Fruit fly (Drosophila melanogaster): ENCODE data around the gene CG1387.

Gene CG1387

DNA sequence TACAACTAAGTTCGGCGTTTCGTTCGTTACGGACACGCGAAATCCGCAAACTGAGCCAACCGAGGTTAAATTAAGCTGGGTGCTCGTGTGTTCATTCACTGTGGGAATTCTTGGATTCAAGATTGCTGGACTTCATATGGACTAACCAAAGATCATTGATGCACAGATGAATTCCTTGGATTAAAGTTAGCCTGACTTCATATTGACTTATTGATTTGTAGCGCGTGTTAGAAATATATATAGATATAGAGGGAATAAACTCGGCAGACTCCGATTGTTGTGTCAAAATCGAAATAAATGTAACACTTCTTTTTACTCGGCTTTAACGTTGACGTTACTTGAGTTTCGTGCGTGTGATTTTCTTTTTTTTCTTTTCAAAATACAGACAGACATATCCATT lies at the start of gene CG1387:
Gene CG1387, plus strand, starts transcription at position 301 of the 400 bp plus-strand sequence.
- TF ChIP-seq CG8478 (optimal IDR thresholded peaks at IDR 0.05) (no peak), psq (optimal IDR thresholded peaks at IDR 0.05) (no peak), pan (optimal IDR thresholded peaks at IDR 0.05) (no peak), EcR (GFP tag; optimal IDR thresholded peaks at IDR 0.05) (no peak), usp (GFP tag; optimal IDR thresholded peaks at IDR 0.05) (no peak), Dll (optimal IDR thresholded peaks at IDR 0.05) (no peak)

DNA sequence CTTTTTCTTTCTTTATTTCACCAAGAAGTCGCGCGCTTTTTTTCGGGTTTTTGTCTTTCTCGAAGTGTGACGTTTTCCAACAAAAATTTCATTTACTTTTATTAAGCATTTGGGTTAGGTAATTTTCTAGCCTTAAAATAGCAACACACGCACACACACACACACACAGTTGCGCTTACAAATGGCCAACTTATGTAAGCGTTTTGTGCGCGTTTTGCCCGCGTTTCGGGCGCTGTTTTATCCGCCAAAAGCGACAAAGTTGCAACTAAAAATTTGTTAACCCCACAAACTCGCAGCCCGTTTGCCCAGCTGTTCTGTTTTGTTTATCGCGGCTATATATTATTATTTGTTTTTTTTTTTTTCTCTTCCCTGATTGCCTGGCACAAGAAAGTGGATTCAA lies 19.3 kb upstream of the CG1387 start:
- TF ChIP-seq usp (GFP tag; optimal IDR thresholded peaks at IDR 0.05), result no peak
- no peak for TF ChIP-seq Dll (optimal IDR thresholded peaks at IDR 0.05)
- TF ChIP-seq psq (optimal IDR thresholded peaks at IDR 0.05), result no peak
- TF ChIP-seq CG8478 (optimal IDR thresholded peaks at IDR 0.05), result no peak
- no peak for TF ChIP-seq pan (optimal IDR thresholded peaks at IDR 0.05)

DNA sequence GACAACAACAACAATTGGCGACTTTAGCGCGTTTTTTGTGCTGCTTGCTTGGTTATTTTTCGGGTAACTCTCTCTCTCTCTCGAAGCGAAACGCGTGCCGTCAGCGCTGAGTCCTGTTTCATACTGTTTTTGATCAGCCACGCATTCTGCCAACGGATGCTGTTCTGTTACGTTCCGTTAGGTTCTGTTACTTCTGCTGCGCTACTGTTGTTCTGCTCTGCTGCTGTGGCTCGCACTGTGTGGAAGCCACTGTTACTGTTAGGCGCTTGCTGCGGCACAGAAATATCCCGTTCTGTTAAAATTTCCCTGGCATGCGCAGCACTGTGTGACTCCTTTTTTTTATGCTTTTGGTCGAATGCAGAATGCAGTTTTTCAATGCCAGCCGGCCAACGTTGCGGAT lies 18.5 kb upstream of the CG1387 start, which contains the start of gene nAChRalpha3:
Gene nAChRalpha3, minus strand, starts transcription at position 101 of the 400 bp plus-strand sequence.
- TF ChIP-seq Dll (optimal IDR thresholded peaks at IDR 0.05) (no peak), psq (optimal IDR thresholded peaks at IDR 0.05) (no peak), EcR (GFP tag; optimal IDR thresholded peaks at IDR 0.05) (no peak), pan (optimal IDR thresholded peaks at IDR 0.05) (no peak), CG8478 (optimal IDR thresholded peaks at IDR 0.05) (no peak), usp (GFP tag; optimal IDR thresholded peaks at IDR 0.05) (no peak)

DNA sequence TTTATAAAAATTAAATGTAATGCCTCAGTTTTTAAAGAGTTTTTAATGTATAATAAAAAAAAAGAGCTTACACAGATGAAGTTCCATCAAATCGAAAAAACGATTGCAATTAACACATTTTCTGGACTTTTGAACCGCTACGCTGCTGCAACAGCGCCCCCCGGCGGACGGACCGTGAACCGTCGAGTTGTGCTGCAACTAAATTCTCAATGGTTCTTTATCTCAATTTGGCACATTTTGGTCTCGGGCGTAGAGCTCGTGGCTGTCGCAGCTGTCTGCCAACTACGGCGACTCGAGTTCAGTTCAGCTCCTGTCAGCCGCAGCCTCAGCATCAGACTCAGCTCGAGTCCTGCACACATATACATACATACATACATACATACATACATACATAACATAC lies 13.9 kb upstream of the CG1387 start:
- TF ChIP-seq EcR (GFP tag; optimal IDR thresholded peaks at IDR 0.05) (no peak), usp (GFP tag; optimal IDR thresholded peaks at IDR 0.05) (no peak)

DNA sequence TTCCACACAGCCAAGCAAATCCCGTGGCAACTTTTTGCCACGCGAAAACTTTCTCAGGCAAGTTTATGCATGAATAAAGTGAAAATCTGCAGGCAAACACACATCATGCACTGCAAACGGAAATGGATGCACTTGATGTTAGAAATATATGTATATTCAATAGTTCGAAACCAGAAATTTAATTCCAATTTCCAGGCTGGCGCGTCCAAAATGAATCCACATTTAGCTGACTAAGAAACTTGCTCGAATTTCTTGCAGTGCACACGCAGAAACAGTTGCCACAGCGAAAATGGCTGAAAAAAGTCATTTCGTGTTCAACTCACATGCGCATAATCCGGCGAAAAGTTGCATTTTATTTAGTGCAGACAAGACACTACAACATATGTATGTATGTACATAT lies 11.0 kb downstream of the CG1387 start:
- TF ChIP-seq Dll (optimal IDR thresholded peaks at IDR 0.05), result no peak
- no peak for TF ChIP-seq EcR (GFP tag; optimal IDR thresholded peaks at IDR 0.05)
- no peak for TF ChIP-seq pan (optimal IDR thresholded peaks at IDR 0.05)
- TF ChIP-seq psq (optimal IDR thresholded peaks at IDR 0.05), result no peak
- no peak for TF ChIP-seq usp (GFP tag; optimal IDR thresholded peaks at IDR 0.05)
- TF ChIP-seq CG8478 (optimal IDR thresholded peaks at IDR 0.05), result no peak

DNA sequence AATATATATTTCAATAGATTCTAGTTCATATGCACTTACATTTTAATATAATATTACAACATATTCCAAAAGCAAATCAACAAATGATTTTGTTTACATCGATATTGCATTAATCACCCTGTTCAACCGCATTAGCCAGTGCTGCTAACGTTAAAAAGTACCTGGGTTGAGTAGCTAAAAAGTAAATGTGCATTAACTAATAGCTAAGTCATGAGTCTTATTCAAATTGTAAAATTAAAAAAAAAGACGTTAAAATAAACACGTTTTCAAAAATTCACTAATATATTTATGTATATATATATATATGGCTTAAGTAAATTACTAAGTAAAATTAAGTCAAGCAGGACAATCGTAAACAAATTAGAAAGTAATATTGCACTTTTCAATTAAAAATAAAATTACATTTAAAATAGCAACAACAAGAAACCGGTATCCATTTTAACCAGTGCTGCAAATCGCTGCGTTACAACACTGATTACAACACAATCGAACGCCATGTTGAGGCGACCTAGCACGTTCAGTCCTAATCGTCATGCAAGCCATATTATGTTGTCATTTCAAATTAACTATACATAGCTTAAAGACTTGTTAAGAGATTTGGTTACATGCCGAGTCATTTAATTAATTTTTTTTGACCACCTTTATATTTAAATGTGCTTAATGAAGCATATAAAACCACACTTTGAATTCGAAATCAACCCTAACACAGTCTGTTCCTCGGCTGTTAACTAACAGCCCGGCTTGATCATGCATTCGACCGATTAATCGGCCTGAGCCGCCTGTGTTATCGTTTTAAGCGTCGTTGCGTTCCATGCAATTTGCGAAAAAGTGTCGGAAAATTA lies 12.8 kb downstream of the CG1387 start, which contains the start of gene CG10555:
Gene CG10555, plus strand, starts transcription at position 764 of the 842 bp plus-strand sequence.
- TF ChIP-seq pan (optimal IDR thresholded peaks at IDR 0.05) (no peak), CG8478 (optimal IDR thresholded peaks at IDR 0.05) (no peak), usp (GFP tag; optimal IDR thresholded peaks at IDR 0.05) (no peak), EcR (GFP tag; optimal IDR thresholded peaks at IDR 0.05) (no peak), Dll (optimal IDR thresholded peaks at IDR 0.05) (no peak), psq (optimal IDR thresholded peaks at IDR 0.05) (no peak)

DNA sequence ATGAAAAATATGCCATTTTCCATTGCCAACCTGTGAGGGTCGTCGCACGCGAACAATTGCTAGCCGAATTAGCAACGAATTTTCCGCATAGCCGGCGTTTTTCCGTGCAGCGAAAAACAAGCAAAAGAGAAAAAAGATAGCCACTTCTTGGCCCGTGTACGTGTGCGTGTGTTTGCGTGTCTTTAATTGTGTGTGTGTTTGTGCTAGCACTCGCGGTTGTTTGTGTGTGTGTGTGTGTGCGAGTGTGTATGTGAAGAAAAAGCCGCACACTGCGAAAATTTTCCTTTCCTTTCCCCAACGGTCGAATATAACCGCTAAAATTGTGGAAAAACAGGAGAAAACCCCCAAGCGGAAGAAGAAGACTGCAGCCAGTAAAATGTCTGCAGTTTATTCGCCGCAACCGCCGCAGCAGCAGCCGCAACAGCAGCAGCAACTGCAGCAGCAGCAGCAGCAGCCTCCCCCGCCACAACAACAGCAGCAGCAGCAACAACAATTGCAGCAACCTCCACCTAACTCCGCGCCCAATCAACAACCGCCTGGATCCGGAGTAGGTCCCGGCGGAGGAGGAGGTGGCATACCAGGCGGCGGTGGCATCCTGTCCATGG lies 13.5 kb downstream of the CG1387 start:
- TF ChIP-seq Dll (optimal IDR thresholded peaks at IDR 0.05) (no peak), CG8478 (optimal IDR thresholded peaks at IDR 0.05) (no peak), psq (optimal IDR thresholded peaks at IDR 0.05) (no peak), pan (optimal IDR thresholded peaks at IDR 0.05) (no peak), usp (GFP tag; optimal IDR thresholded peaks at IDR 0.05) (no peak), EcR (GFP tag; optimal IDR thresholded peaks at IDR 0.05) (no peak)

DNA sequence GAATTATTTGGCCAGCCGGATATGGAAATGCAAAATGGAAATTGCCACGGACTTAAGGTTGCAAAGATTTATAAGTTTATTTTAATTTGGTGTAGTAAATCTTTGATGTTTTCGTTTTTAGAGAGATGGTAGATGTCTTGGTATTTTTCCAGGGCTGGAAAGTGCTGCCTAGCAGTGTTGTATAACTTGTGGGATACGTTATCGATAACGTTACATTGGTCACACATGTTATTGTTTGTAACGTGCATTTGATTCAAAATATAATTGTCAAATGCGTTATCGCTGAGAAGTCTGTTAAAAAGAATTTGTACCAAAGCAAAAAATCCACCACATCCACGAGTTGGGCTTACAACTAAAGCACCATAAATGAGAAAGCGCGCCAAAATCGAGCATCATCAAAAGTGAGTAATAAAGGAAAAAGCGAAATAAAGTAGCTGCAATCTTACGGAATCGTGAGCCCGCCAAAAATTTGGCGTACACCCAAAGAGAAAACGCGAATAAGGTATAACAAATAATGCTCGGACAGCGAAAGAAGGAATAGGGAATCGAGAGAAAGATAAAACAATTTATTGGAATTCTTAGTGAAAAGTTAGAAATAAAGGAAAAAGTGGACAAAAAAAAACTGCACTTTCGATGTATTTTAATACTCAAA lies 21.7 kb downstream of the CG1387 start, which contains the start of gene PIG-T:
Gene PIG-T, minus strand, starts transcription at position 140 of the 652 bp plus-strand sequence.
- no peak for TF ChIP-seq Dll (optimal IDR thresholded peaks at IDR 0.05)

DNA sequence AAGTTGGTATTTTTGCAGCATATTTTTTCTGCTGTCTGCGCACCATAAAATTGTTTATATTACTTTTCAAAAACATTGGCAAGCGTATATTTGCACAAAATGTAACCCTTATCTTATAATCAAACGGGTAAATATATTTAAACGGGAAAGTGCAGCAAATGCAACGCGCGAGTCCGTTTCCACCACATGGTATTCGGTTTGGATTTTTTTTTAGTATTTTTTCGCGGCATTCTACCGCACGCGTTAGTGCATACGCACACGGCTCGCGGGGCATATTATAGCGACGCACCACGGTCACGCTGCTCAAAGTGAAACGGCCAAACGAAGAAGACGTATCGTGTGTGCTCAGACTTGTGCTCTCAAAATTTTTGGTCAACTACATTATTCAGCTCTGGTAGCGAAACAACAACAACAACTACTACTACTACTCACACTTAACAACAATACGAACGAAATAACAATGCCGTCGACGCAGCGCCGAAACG lies 23.4 kb downstream of the CG1387 start, which contains the start of gene Trf2:
Gene Trf2, plus strand, starts transcription at position 302 of the 485 bp plus-strand sequence.
- no peak for TF ChIP-seq Dll (optimal IDR thresholded peaks at IDR 0.05)

DNA sequence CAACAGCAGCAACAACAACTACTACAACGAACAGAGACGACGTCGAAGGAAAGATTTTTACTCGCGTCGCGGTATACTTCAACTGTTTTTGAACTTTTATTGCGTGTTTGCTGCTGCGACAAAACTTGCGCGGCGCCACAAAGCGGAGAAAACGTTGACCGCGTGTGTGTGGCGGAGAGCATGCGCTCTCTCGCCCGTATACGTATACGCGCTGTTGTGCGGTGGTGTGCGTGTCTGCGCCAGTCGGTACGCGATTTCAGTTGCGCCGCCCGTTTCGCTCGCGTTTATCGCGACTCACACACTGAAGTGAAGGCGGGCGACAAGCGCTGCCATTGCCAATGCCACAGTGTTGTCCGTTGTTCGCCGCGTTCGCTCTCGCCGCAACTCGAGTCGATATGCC lies 24.2 kb downstream of the CG1387 start:
- no peak for TF ChIP-seq usp (GFP tag; optimal IDR thresholded peaks at IDR 0.05)
- peak; percentile 40 for TF ChIP-seq Dll (optimal IDR thresholded peaks at IDR 0.05)
- TF ChIP-seq pan (optimal IDR thresholded peaks at IDR 0.05), result no peak
- TF ChIP-seq CG8478 (optimal IDR thresholded peaks at IDR 0.05), result no peak
- TF ChIP-seq EcR (GFP tag; optimal IDR thresholded peaks at IDR 0.05), result no peak
- no peak for TF ChIP-seq psq (optimal IDR thresholded peaks at IDR 0.05)

DNA sequence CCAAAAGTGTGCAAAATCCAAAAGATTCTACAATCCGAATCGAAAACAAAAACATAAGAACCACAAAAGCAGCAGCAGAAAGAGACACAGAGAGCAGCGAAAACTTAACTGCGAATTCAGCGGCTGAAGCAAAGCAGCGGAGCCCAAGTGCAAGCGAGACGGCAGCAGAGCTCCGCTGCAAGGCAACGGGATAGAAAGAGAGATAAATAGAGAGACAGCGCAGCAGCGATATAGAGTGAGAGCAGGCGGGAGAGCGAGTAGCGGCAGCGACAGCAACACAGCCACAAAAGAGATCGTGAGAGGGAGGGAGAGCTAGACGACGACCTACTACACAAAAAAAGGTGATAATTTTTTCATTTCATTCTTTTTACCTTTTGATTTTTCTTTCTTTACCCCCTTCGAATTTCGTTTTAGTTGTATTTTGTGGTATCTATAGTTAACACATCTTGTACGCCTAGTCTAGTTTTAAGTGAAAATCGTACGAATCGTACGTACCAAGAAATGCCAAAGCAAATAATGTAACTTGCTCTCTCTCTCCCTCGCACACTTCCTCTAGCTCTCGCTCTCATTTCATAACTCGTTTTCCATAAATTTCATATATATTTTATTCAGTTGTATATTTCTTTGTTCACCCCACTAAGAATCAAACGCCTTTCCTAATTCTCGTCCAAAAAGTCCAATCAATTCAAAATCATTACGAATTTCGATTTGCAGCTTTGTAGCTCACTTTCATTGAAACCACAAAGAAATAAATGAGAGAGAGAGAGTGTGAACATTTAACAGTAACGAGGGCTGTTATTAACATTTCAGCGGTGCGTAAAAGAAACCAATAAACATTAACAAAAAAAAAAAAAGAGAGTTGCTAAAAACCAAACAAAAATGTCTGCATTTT lies 25.0 kb downstream of the CG1387 start:
- TF ChIP-seq pan (optimal IDR thresholded peaks at IDR 0.05), result no peak
- peak; percentile 82 for TF ChIP-seq CG8478 (optimal IDR thresholded peaks at IDR 0.05)

All from whole organism.